Worm (Caenorhabditis elegans): Measurements from ENCODE around the gene Y47D3B.3.

The Y47D3B.3 gene

DNA sequence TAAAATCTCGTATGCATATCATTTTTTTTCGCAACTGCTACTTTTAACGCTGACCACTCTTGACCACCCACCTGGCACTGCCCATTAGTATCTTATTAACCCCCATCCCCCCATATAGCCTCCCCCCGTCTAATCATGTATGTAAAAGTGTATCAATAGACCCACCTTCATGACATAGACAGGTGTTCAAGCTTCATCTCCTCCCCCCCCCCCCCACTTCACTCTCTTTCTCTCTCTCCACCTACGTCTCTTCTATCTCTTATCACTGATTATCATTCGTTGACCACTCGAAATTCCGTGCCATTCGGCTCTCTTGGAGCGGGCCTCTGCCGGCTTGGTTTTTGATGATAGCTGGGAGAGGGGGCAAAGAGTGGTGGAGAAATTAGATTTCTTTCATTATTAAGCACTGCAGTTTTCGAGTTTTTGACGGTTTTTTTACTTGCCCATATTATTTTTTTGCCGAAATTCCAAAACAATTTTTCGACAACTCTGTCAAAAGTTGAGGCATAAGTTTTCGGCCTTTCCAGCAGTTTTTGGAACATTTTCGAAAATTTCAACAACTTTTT, 41.8 kb upstream of the Y47D3B.3 start:
- TF ChIP-seq daf-12 (tag; optimal IDR thresholded peaks at IDR 0.05) = no peak
- peak; percentile 12 for TF ChIP-seq lin-39 (tag; optimal IDR thresholded peaks at IDR 0.05)
- no peak for TF ChIP-seq unc-39 (tag; optimal IDR thresholded peaks at IDR 0.05)
- TF ChIP-seq ztf-11 (tag; optimal IDR thresholded peaks at IDR 0.05) = no peak
- TF ChIP-seq lsy-12 (tag; optimal IDR thresholded peaks at IDR 0.05) = no peak
- TF ChIP-seq nhr-23 (tag; optimal IDR thresholded peaks at IDR 0.05) = no peak
- TF ChIP-seq nfya-1 (tag; optimal IDR thresholded peaks at IDR 0.05; ENCODE audit: insufficient read depth) = no peak
- TF ChIP-seq nhr-28 (tag; optimal IDR thresholded peaks at IDR 0.05) = no peak

DNA sequence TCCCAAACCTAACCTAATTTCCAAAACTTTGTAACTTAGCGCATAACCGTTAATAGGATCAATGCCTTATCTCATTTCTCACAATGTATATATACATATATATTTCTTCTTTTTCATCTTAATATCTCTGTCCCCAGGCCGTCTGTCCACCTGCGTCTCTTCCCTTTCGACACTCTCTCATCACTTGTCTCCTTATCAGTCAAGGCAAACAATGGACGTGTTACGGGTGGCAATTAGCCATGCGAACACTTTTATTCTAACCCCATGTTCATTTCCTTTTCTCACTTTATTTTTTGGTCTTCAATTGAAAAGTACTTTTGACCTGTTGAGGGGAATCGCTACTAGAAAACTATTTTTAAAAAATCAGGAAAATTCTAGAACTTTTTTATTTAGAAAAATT, 40.2 kb upstream of the Y47D3B.3 start:
- TF ChIP-seq elt-2 (tag; optimal IDR thresholded peaks at IDR 0.05) (peak; percentile 58), tbx-2 (tag; optimal IDR thresholded peaks at IDR 0.05) (no peak), nhr-43 (tag; optimal IDR thresholded peaks at IDR 0.05; ENCODE audit: poor library complexity, severe bottlenecking) (no peak), fkh-2 (tag; optimal IDR thresholded peaks at IDR 0.05) (no peak), nhr-23 (tag; optimal IDR thresholded peaks at IDR 0.05) (peak; percentile 21), pqm-1 (tag; optimal IDR thresholded peaks at IDR 0.05) (peak; percentile 9), hmg-11 (tag; optimal IDR thresholded peaks at IDR 0.05) (peak; percentile 17), jun-1 (tag; optimal IDR thresholded peaks at IDR 0.05) (no peak), elt-1 (tag; optimal IDR thresholded peaks at IDR 0.05) (no peak), lin-39 (tag; optimal IDR thresholded peaks at IDR 0.05) (no peak), fos-1 (tag; optimal IDR thresholded peaks at IDR 0.05) (no peak), skn-1 (tag; optimal IDR thresholded peaks at IDR 0.05) (no peak), daf-12 (tag; optimal IDR thresholded peaks at IDR 0.05) (no peak), unc-39 (tag; optimal IDR thresholded peaks at IDR 0.05) (no peak), aly-2 (tag; optimal IDR thresholded peaks at IDR 0.05) (no peak), lsy-12 (tag; optimal IDR thresholded peaks at IDR 0.05) (no peak), zag-1 (tag; optimal IDR thresholded peaks at IDR 0.05) (no peak), nhr-77 (tag; optimal IDR thresholded peaks at IDR 0.05) (no peak), nhr-76 (tag; optimal IDR thresholded peaks at IDR 0.05) (no peak), ceh-28 (tag; optimal IDR thresholded peaks at IDR 0.05) (no peak), pha-4 (tag; optimal IDR thresholded peaks at IDR 0.05) (peak; percentile 28), snpc-4 (tag; optimal IDR thresholded peaks at IDR 0.05) (no peak), nfya-1 (tag; optimal IDR thresholded peaks at IDR 0.05; ENCODE audit: insufficient read depth) (peak; percentile 2), nhr-237 (tag; optimal IDR thresholded peaks at IDR 0.05) (no peak), unc-62 (GFP tag; optimal IDR thresholded peaks at IDR 0.05) (no peak), eor-1 (tag; optimal IDR thresholded peaks at IDR 0.05) (no peak), ZK546.5 (tag; optimal IDR thresholded peaks at IDR 0.05) (no peak), ceh-9 (tag; optimal IDR thresholded peaks at IDR 0.05) (no peak)

DNA sequence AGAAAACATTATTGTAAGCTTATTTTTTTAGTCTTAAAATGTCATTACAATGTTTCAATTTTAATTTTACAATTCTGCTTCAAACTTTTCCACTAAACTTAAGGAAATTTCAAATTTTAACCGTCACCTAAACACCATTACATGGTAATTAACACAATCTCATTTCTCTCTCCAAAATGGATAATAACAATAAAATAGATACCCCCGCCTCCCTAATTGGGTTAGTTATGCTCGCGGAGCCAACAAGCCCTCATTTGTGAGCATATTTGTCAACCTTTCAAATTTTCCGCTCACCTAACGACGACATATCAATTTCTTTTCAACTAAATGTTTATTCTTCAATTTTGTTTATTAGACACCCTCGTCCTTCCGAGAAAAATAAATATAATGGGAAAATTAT, 39.3 kb upstream of the Y47D3B.3 start:
- no peak for TF ChIP-seq ceh-82 (tag; optimal IDR thresholded peaks at IDR 0.05)
- no peak for TF ChIP-seq pqm-1 (tag; optimal IDR thresholded peaks at IDR 0.05)
- no peak for TF ChIP-seq ceh-28 (tag; optimal IDR thresholded peaks at IDR 0.05)
- TF ChIP-seq elt-2 (tag; optimal IDR thresholded peaks at IDR 0.05) = no peak
- no peak for TF ChIP-seq daf-12 (tag; optimal IDR thresholded peaks at IDR 0.05)
- no peak for TF ChIP-seq aly-2 (tag; optimal IDR thresholded peaks at IDR 0.05)
- TF ChIP-seq nhr-237 (tag; optimal IDR thresholded peaks at IDR 0.05) = no peak
- TF ChIP-seq elt-1 (tag; optimal IDR thresholded peaks at IDR 0.05) = no peak
- no peak for TF ChIP-seq ztf-11 (tag; optimal IDR thresholded peaks at IDR 0.05)
- TF ChIP-seq mdl-1 (tag; optimal IDR thresholded peaks at IDR 0.05) = no peak
- TF ChIP-seq nhr-23 (tag; optimal IDR thresholded peaks at IDR 0.05) = no peak
- TF ChIP-seq lsy-12 (tag; optimal IDR thresholded peaks at IDR 0.05) = no peak
- TF ChIP-seq fkh-2 (tag; optimal IDR thresholded peaks at IDR 0.05) = no peak
- no peak for TF ChIP-seq ZK546.5 (tag; optimal IDR thresholded peaks at IDR 0.05)
- no peak for TF ChIP-seq ztf-4 (tag; optimal IDR thresholded peaks at IDR 0.05)

DNA sequence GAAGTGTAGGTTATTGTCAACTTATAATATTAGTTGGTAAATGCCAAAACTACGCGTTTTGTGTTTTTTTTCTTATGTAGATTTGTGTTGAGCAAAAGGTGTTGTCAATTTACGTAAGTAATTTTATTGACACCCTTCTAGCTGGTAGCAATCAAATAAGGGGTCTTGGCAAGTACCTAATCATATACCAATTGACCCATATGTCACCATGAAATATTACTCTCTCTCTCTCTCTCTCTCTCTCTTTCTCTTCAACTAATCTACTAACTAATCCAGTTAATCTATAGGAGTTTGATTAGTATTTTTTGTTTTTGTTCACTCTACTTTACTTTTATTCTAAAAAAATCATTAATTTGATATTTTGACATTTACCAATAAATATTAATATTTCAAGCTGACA, 38.2 kb upstream of the Y47D3B.3 start:
- TF ChIP-seq elt-2 (tag; optimal IDR thresholded peaks at IDR 0.05) (no peak), nhr-76 (tag; optimal IDR thresholded peaks at IDR 0.05) (no peak), ceh-82 (tag; optimal IDR thresholded peaks at IDR 0.05) (no peak), skn-1 (tag; optimal IDR thresholded peaks at IDR 0.05) (no peak), daf-12 (tag; optimal IDR thresholded peaks at IDR 0.05) (no peak), zag-1 (tag; optimal IDR thresholded peaks at IDR 0.05) (no peak), nhr-67 (tag; optimal IDR thresholded peaks at IDR 0.05) (no peak), nhr-12 (tag; optimal IDR thresholded peaks at IDR 0.05) (no peak), unc-62 (GFP tag; optimal IDR thresholded peaks at IDR 0.05) (no peak), sea-2 (GFP tag; optimal IDR thresholded peaks at IDR 0.05) (no peak), nfya-1 (tag; optimal IDR thresholded peaks at IDR 0.05; ENCODE audit: insufficient read depth) (no peak), ceh-28 (tag; optimal IDR thresholded peaks at IDR 0.05) (no peak), nhr-25 (tag; optimal IDR thresholded peaks at IDR 0.05) (no peak), tbx-2 (tag; optimal IDR thresholded peaks at IDR 0.05) (no peak), ztf-11 (tag; optimal IDR thresholded peaks at IDR 0.05) (no peak)
